Worm (Caenorhabditis elegans) whole organism, L4 larva: ENCODE measurements around the gene dap-3.

ENCODE experiments used
- aly-2 ChIP-seq: sonication (generic microtip); optimal IDR thresholded peaks from 2 replicates; lab custom pipeline; 2018; ENCODE audit warnings: missing biosample characterization, missing genetic modification characterization
- ama-1 ChIP-seq: fragments of 150-350 bp; optimal IDR thresholded peaks from 2 replicates; lab custom pipeline; 2014; ENCODE audit warnings: inconsistent platforms, mixed read lengths
- jun-1 ChIP-seq: fragments of 150-350 bp; optimal IDR thresholded peaks from 2 replicates; lab custom pipeline; 2014; ENCODE audit warnings: missing biosample characterization, missing genetic modification reagents, missing genetic modification characterization
- nhr-76 ChIP-seq: fragments of 150-350 bp; optimal IDR thresholded peaks from 2 replicates; lab custom pipeline; 2014; ENCODE audit warnings: missing biosample characterization, missing genetic modification characterization
- pha-4 ChIP-seq, 2 experiments: fragments of 150-350 bp in 1 of 2; fragments of 200-800 bp in 1 of 2; sonication (Bioruptor generic) in 1 of 2; IDR thresholded peaks in 1 of 2; optimal IDR thresholded peaks in 1 of 2; 2 replicates each; pipeline versions ENCODE4 v1.3.6 to Lab custom; 2014 to 2022; ENCODE audit warnings: missing genetic modification characterization in 2 of 2, missing genetic modification reagents in 2 of 2, missing biosample characterization in 1 of 2, missing compliant biosample characterization in 1 of 2
- snpc-4 ChIP-seq: fragments of 150-350 bp; optimal IDR thresholded peaks from 2 replicates; lab custom pipeline; 2014; ENCODE audit warnings: missing biosample characterization, missing genetic modification characterization
- unc-39 ChIP-seq: sonication (generic microtip); optimal IDR thresholded peaks from 2 replicates; lab custom pipeline; 2017; ENCODE audit warnings: missing biosample characterization, missing genetic modification characterization
- zip-11 ChIP-seq: fragments of 200-800 bp; sonication (Bioruptor generic); IDR thresholded peaks from 2 replicates; pipeline ENCODE4 v1.3.6; 2022; ENCODE audit warnings: missing genetic modification characterization, missing compliant biosample characterization

- TF ChIP-seq nhr-76, result peak; percentile 91
- TF ChIP-seq unc-39 (tag; lab: Kevin White, UChicago), result no peak
- TF ChIP-seq ama-1, result peak; percentile 85
- TF ChIP-seq aly-2 (tag; lab: Kevin White, UChicago), result peak; percentile 90
- TF ChIP-seq snpc-4 (tag; lab: Kevin White, UChicago), result peak; percentile 62
- peak; percentile 75; the same call in 1 of the 2 replicates for TF ChIP-seq zip-11 (GFP tag; lab: Robert Waterston, UW)
- peak; percentile 97 for TF ChIP-seq jun-1
- TF ChIP-seq pha-4 (GFP tag; IDR thresholded peaks at IDR 0.05; lab: Robert Waterston, UW), result peak; percentile 99
- peak; percentile 100 for TF ChIP-seq pha-4 (tag; optimal IDR thresholded peaks at IDR 0.05; lab: Kevin White, UChicago)
These were observed 17.6 kb upstream of the dap-3 start, which contains the start of gene cdc-48.1 for ce11 chrII:10563368-10563767.
